Fruit fly (Drosophila melanogaster): ENCODE measurements around the gene Dim1.

Dim1 gene

DNA sequence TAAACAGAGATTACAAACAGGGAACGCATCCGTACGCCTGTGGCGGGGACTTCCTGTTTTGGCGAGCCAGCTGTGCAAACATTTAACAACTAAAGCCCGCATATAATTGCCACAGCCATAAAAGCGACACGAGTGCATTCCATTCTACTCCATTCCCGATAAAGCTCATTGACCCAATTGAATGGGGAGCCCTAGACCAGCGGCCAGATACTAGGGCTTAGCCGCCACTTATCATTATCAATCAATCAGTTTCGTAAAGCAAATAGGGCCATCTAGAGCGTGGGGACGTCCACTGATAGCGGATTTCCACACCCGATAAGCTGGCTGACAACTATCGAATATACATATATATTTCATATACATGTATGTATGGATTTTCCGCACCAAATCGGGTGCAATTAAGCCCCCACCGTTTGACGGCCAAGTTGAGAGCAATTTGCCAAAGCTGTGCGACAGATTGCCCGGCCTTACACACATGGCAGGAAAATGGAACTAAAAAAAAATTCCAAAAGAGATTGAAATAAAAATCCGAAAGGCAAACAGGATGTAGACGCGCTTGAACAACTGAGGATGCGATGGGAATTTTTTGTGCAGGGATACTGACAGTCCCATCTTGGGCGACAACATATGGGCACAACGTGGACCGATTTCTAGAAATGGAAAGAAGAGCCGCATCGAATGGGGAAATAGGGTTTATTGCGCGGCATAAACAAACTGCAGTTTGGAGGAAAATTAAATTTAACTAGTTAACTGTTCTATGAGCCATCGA lies 30.1 kb upstream of the Dim1 start:
- TF ChIP-seq fd96Ca (GFP tag; IDR thresholded peaks at IDR 0.05) = no peak
- TF ChIP-seq D1 (tag; optimal IDR thresholded peaks at IDR 0.05) = no peak
- peak; percentile 33 for TF ChIP-seq EcR (GFP tag; optimal IDR thresholded peaks at IDR 0.05)
- TF ChIP-seq CG34367 (tag; optimal IDR thresholded peaks at IDR 0.05) = no peak
- TF ChIP-seq CG10348 (GFP tag; IDR thresholded peaks at IDR 0.05) = no peak
- TF ChIP-seq CG8301 (tag; optimal IDR thresholded peaks at IDR 0.05) = no peak

DNA sequence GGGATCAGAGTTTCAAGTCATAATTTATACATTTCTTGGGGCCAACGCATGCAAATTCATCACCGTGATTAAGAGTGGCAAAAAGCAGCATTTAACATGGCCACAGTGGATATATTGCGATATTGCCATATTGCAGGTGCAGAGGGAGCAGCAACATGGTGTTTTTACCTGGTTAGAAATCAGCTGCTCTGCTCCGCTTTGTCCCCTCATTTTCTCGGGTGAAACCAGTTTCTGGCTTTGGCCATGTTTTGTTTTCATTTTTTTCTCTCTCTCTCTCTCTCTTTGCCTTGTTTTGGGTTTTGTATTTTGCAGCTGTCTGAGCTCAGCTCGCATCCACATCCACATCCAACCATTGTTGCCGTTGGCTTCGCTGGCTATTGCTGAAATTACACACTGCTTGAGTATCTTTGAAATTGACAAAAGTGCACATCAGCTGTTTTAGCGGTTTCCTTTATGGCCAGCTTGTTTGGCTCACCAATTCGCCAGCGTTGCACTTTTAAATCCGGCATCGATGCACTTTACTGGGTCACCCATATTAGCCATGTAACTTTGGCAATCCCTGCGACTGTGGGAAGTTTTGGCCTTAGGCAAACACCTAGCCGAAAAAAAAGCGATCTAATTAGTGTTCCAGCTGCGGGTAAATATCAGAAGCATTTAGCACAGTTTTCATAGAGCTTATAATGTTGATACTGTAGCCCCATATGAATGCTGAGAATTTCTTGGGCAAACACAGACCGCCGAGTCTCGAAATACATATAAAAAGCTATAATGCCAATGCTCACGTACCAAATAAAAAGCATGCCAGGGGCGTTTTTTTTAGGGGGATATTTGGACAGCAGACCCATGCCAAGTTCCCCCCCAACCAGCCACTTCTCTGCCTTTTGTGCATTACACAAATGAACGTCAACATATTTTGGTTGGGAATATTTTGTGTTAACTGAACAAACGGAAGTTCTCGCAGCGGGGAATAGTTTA lies 27.7 kb upstream of the Dim1 start:
- TF ChIP-seq CG4496 (GFP tag; IDR thresholded peaks at IDR 0.05) (peak; percentile 48; the same call in 1 of the 3 replicates), CG13204 (GFP tag; optimal IDR thresholded peaks at IDR 0.05) (peak; percentile 31), CG15710 (tag; optimal IDR thresholded peaks at IDR 0.05) (no peak), CG12605 (GFP tag; IDR thresholded peaks at IDR 0.05) (no peak; the same call in 1 of the 2 replicates), CG10348 (GFP tag; IDR thresholded peaks at IDR 0.05) (no peak), Ets98B (GFP tag; IDR thresholded peaks at IDR 0.05) (peak; percentile 57; the same call in 1 of the 2 replicates), CG8159 (tag; optimal IDR thresholded peaks at IDR 0.05) (peak; percentile 20), CG8301 (tag; optimal IDR thresholded peaks at IDR 0.05) (peak; percentile 5), CG34367 (tag; optimal IDR thresholded peaks at IDR 0.05) (no peak), D1 (tag; optimal IDR thresholded peaks at IDR 0.05) (no peak), CG17806 (tag; optimal IDR thresholded peaks at IDR 0.05) (no peak), rn (GFP tag; IDR thresholded peaks at IDR 0.05) (0 out of 2 replicates have a peak, but pooled peaks have one; percentile 9), CG32121 (GFP tag; IDR thresholded peaks at IDR 0.05) (no peak), fd96Ca (GFP tag; IDR thresholded peaks at IDR 0.05) (peak; percentile 58; the same call in 1 of the 3 replicates), EcR (GFP tag; optimal IDR thresholded peaks at IDR 0.05) (peak; percentile 80), gl (tag; optimal IDR thresholded peaks at IDR 0.05) (peak; percentile 65), Pif1A (GFP tag; optimal IDR thresholded peaks at IDR 0.05) (no peak), Snoo (tag; optimal IDR thresholded peaks at IDR 0.05) (no peak), CG9948 (tag; optimal IDR thresholded peaks at IDR 0.05) (no peak), CG14655 (GFP tag; optimal IDR thresholded peaks at IDR 0.05) (no peak), Pif1B (GFP tag; optimal IDR thresholded peaks at IDR 0.05) (no peak)

DNA sequence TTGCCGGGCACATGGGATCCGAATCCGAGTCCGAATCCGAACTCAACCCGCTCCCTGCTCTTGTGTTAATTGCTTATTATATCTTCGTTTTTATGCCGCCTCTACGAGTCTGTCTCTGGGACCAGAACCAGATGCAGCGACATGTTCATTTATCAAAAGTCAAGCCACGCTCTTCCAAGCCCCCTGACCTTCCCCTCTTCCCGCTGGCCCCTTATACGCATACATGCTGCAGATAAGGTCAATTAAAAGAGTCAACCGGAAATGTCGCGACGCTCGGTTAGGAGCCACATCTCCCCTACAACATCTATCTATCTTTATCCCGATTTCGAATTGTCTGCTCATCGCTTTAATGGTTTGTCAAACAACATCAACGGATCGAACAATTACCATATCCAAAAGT lies 25.3 kb upstream of the Dim1 start:
- TF ChIP-seq Ets98B (GFP tag; IDR thresholded peaks at IDR 0.05) = no peak
- TF ChIP-seq CG13204 (GFP tag; optimal IDR thresholded peaks at IDR 0.05) = no peak
- no peak for TF ChIP-seq Pif1B (GFP tag; optimal IDR thresholded peaks at IDR 0.05)
- TF ChIP-seq CG4496 (GFP tag; IDR thresholded peaks at IDR 0.05) = no peak
- TF ChIP-seq EcR (GFP tag; optimal IDR thresholded peaks at IDR 0.05) = peak; percentile 50
- TF ChIP-seq CG12605 (GFP tag; IDR thresholded peaks at IDR 0.05) = no peak
- no peak for TF ChIP-seq CG8301 (tag; optimal IDR thresholded peaks at IDR 0.05)

DNA sequence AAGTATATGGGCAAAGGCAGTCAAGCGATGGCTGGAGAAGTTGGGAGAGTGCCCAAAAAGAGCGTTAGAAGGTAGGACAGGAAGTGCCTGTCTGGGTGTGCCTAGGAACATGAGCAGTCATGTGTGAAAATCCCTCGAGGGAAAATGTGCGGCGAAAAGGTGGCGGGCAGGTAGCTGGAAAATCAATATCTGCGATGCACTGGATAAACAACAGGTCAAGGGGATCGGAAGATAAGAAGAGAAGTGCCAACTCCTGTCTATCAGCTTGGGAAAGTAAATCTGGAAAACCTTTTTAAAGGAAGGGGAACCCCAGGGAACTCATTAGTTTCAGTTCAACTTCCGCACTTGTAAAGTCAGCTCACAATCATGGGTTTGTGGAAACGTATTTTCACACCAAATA lies 24.7 kb upstream of the Dim1 start:
- TF ChIP-seq CG10348 (GFP tag; IDR thresholded peaks at IDR 0.05) (no peak), gl (tag; optimal IDR thresholded peaks at IDR 0.05) (no peak), CG4496 (GFP tag; IDR thresholded peaks at IDR 0.05) (no peak), Snoo (tag; optimal IDR thresholded peaks at IDR 0.05) (no peak), D1 (tag; optimal IDR thresholded peaks at IDR 0.05) (no peak), Pif1B (GFP tag; optimal IDR thresholded peaks at IDR 0.05) (no peak), Ets98B (GFP tag; IDR thresholded peaks at IDR 0.05) (no peak), CG32121 (GFP tag; IDR thresholded peaks at IDR 0.05) (no peak)

DNA sequence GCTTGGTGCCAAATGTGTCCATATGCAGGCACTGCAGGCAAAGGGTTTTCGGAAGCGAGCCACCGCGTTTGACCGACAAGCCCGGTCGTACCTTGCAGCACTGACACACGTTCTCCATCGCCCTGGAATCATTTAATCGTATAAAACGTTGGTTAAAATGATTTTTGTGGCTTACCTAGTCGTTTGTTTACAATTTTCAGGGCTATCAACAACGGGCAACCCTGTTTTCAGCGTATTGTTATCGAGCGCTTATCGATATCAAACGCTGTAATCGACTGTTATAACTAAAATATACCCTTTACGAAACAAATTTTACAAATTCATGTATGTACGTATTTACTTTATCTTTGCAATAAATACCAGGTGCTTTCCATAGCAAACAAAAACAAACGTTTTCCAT lies 20.5 kb upstream of the Dim1 start, which contains the start of gene CG17612:
Gene CG17612, minus strand, starts transcription at position 214 of the 400 bp plus-strand sequence.
- TF ChIP-seq Snoo (tag; optimal IDR thresholded peaks at IDR 0.05) = no peak
- TF ChIP-seq EcR (GFP tag; optimal IDR thresholded peaks at IDR 0.05) = no peak
- TF ChIP-seq gl (tag; optimal IDR thresholded peaks at IDR 0.05) = no peak
- TF ChIP-seq CG14655 (GFP tag; optimal IDR thresholded peaks at IDR 0.05) = no peak
